Fruit fly (Drosophila melanogaster) whole organism, embryonic: Measurements from ENCODE around the gene CG17349.

Source experiments
- CG11247 ChIP-seq: fragments of 200-800 bp; sonication (Bioruptor generic); IDR thresholded peaks from 2 replicates; pipeline ENCODE4 v1.3.6; 2022; ENCODE audit warnings: missing biosample characterization, missing genetic modification characterization
- CG11398 ChIP-seq: fragments of 200-800 bp; sonication (Bioruptor generic); optimal IDR thresholded peaks from 2 replicates; lab custom pipeline; 2016; ENCODE audit warnings: missing biosample characterization, missing genetic modification characterization
- CG11696 ChIP-seq: fragments of 200-800 bp; sonication (Bioruptor generic); IDR thresholded peaks from 2 replicates; pipeline ENCODE4 v1.3.6; 2022; ENCODE audit warnings: missing biosample characterization, missing genetic modification characterization
- CG13296 ChIP-seq: fragments of 200-800 bp; sonication (Bioruptor generic); optimal IDR thresholded peaks from 3 replicates; lab custom pipeline; 2018; ENCODE audit warnings: missing biosample characterization, mild to moderate bottlenecking, missing genetic modification characterization
- CG15269 ChIP-seq: fragments of 200-800 bp; sonication (Bioruptor generic); optimal IDR thresholded peaks from 2 replicates; lab custom pipeline; 2018; ENCODE audit warnings: missing biosample characterization, mild to moderate bottlenecking, missing genetic modification characterization, moderate library complexity
- CG16863 ChIP-seq: fragments of 200-800 bp; sonication (Bioruptor generic); optimal IDR thresholded peaks from 3 replicates; lab custom pipeline; 2016; ENCODE audit warnings: missing biosample characterization, missing genetic modification characterization
- CG17912 ChIP-seq: fragments of 200-800 bp; sonication (Bioruptor generic); optimal IDR thresholded peaks from 2 replicates; lab custom pipeline; 2018; ENCODE audit warnings: missing biosample characterization, mild to moderate bottlenecking, missing genetic modification characterization
- CG1832 ChIP-seq: fragments of 200-800 bp; sonication (Bioruptor generic); optimal IDR thresholded peaks from 2 replicates; lab custom pipeline; 2017; ENCODE audit warnings: missing biosample characterization, mild to moderate bottlenecking, missing genetic modification characterization, inconsistent platforms
- CG18476 ChIP-seq: fragments of 200-800 bp; sonication (Bioruptor generic); optimal IDR thresholded peaks from 2 replicates; lab custom pipeline; 2016; ENCODE audit warnings: missing biosample characterization, mild to moderate bottlenecking, missing genetic modification characterization
- CG31224 ChIP-seq: fragments of 200-800 bp; sonication (Bioruptor generic); IDR thresholded peaks from 2 replicates; pipeline ENCODE4 v1.3.6; 2022; ENCODE audit warnings: missing biosample characterization, missing genetic modification characterization
- CG3847 ChIP-seq: fragments of 200-800 bp; sonication (Bioruptor generic); IDR thresholded peaks from 2 replicates; pipeline ENCODE4 v1.3.6; 2022; ENCODE audit warnings: missing biosample characterization, missing genetic modification characterization
- CG42726 ChIP-seq: fragments of 200-800 bp; sonication (Bioruptor generic); IDR thresholded peaks from 2 replicates; pipeline ENCODE4 v1.3.6; 2022; ENCODE audit warnings: missing biosample characterization, missing genetic modification characterization; ENCODE audit not compliant: partially characterized antibody
- CG4404 ChIP-seq: fragments of 200-800 bp; sonication (Bioruptor generic); IDR thresholded peaks from 2 replicates; pipeline ENCODE4 v1.3.6; 2022; ENCODE audit warnings: missing biosample characterization, missing genetic modification characterization
- CG6765 ChIP-seq: fragments of 200-800 bp; sonication (Bioruptor generic); optimal IDR thresholded peaks from 3 replicates; lab custom pipeline; 2017; ENCODE audit warnings: missing biosample characterization, mild to moderate bottlenecking, missing genetic modification characterization
- CG7786 ChIP-seq: fragments of 200-800 bp; sonication (Bioruptor generic); optimal IDR thresholded peaks from 2 replicates; lab custom pipeline; 2016; ENCODE audit warnings: missing biosample characterization, missing genetic modification characterization
- CG8765 ChIP-seq: fragments of 200-800 bp; sonication (Bioruptor generic); IDR thresholded peaks from 2 replicates; pipeline ENCODE4 v1.3.6; 2022; ENCODE audit warnings: missing biosample characterization, missing genetic modification characterization
- CG8924 ChIP-seq: fragments of 200-800 bp; optimal IDR thresholded peaks from 3 replicates; lab custom pipeline; 2019; ENCODE audit warnings: missing biosample characterization, mild to moderate bottlenecking, missing genetic modification characterization, moderate library complexity
- Dfd ChIP-seq, 2 experiments: fragments of >200 bp; optimal IDR thresholded peaks; 2 replicates each; lab custom pipeline; 2017; ENCODE audit warnings: missing biosample characterization in 2 of 2, missing genetic modification characterization in 2 of 2
- Doc3 ChIP-seq: fragments of 200-800 bp; sonication (Bioruptor generic); IDR thresholded peaks from 3 replicates; pipeline ENCODE4 v1.3.6; 2022; ENCODE audit warnings: missing biosample characterization, missing genetic modification characterization; ENCODE audit not compliant: partially characterized antibody
- Ets65A ChIP-seq: fragments of 200-800 bp; sonication (Bioruptor generic); peaks from one replicate; lab custom pipeline; 2016; ENCODE audit warnings: missing biosample characterization, missing genetic modification characterization
- Gsc ChIP-seq: fragments of 200-800 bp; sonication (Bioruptor generic); IDR thresholded peaks from 2 replicates; pipeline ENCODE4 v1.3.6; 2022; ENCODE audit warnings: missing biosample characterization, missing genetic modification characterization
- HLH3B ChIP-seq: fragments of 200-800 bp; sonication (Bioruptor generic); IDR thresholded peaks from 2 replicates; pipeline ENCODE4 v1.3.6; 2022; ENCODE audit warnings: missing biosample characterization, missing genetic modification characterization
- Hmx ChIP-seq: fragments of 200-800 bp; sonication (Bioruptor generic); optimal IDR thresholded peaks from 2 replicates; lab custom pipeline; 2016; ENCODE audit warnings: missing biosample characterization, missing genetic modification characterization
- Hr39 ChIP-seq: fragments of >200 bp; optimal IDR thresholded peaks from 2 replicates; lab custom pipeline; 2017
- Lpt ChIP-seq: fragments of >200 bp; optimal IDR thresholded peaks from 2 replicates; lab custom pipeline; 2018; ENCODE audit warnings: missing biosample characterization, missing genetic modification characterization
- Meics ChIP-seq: fragments of 200-800 bp; sonication (Bioruptor generic); optimal IDR thresholded peaks from 2 replicates; lab custom pipeline; 2017; ENCODE audit warnings: missing biosample characterization, mild to moderate bottlenecking, missing genetic modification characterization
- NFAT ChIP-seq: fragments of 200-800 bp; sonication (Bioruptor generic); IDR thresholded peaks from 2 replicates; pipeline ENCODE4 v1.3.6; 2022; ENCODE audit warnings: missing biosample characterization, missing genetic modification characterization
- Nf-YB ChIP-seq: fragments of 200-800 bp; sonication (Bioruptor generic); optimal IDR thresholded peaks from 3 replicates; lab custom pipeline; 2019; ENCODE audit warnings: missing biosample characterization, mild to moderate bottlenecking, missing genetic modification characterization, moderate library complexity
- PHDP ChIP-seq: fragments of 200-800 bp; sonication (Bioruptor generic); optimal IDR thresholded peaks from 3 replicates; lab custom pipeline; 2018; ENCODE audit warnings: missing biosample characterization, mild to moderate bottlenecking, missing genetic modification characterization, moderate library complexity
- Sox102F ChIP-seq: fragments of 200-800 bp; sonication (Bioruptor generic); optimal IDR thresholded peaks from 2 replicates; lab custom pipeline; 2018; ENCODE audit warnings: missing biosample characterization, mild to moderate bottlenecking, missing genetic modification characterization, moderate library complexity
- Xbp1 ChIP-seq: fragments of 200-800 bp; sonication (Bioruptor generic); optimal IDR thresholded peaks from 3 replicates; lab custom pipeline; 2016; ENCODE audit warnings: missing biosample characterization, mild to moderate bottlenecking, missing genetic modification characterization
- amos ChIP-seq: fragments of 200-800 bp; sonication (Bioruptor generic); IDR thresholded peaks from 2 replicates; pipeline ENCODE4 v1.3.6; 2022; ENCODE audit warnings: missing biosample characterization, missing genetic modification characterization; ENCODE audit not compliant: partially characterized antibody
- ase ChIP-seq: fragments of 200-800 bp; sonication (Bioruptor generic); IDR thresholded peaks from 3 replicates; pipeline ENCODE4 v1.3.6; 2022; ENCODE audit warnings: missing biosample characterization, missing genetic modification characterization
- br ChIP-seq: fragments of >200 bp; optimal IDR thresholded peaks from 2 replicates; lab custom pipeline; 2017
- cg ChIP-seq: fragments of 200-800 bp; sonication (Bioruptor generic); optimal IDR thresholded peaks from 3 replicates; lab custom pipeline; 2019; ENCODE audit warnings: missing biosample characterization, mild to moderate bottlenecking, missing genetic modification characterization, moderate library complexity
- da ChIP-seq: fragments of 200-800 bp; sonication (Bioruptor generic); optimal IDR thresholded peaks from 2 replicates; lab custom pipeline; 2016; ENCODE audit warnings: missing biosample characterization, missing genetic modification characterization
- fd102C ChIP-seq: fragments of 200-800 bp; sonication (Bioruptor generic); optimal IDR thresholded peaks from 2 replicates; lab custom pipeline; 2018; ENCODE audit warnings: missing biosample characterization, mild to moderate bottlenecking, missing genetic modification characterization, moderate library complexity
- gro ChIP-seq: fragments of 200-800 bp; sonication (Bioruptor generic); optimal IDR thresholded peaks from 2 replicates; lab custom pipeline; 2016; ENCODE audit warnings: missing biosample characterization, missing genetic modification characterization
- ken ChIP-seq: fragments of 200-800 bp; sonication (Bioruptor generic); IDR thresholded peaks from 3 replicates; pipeline ENCODE4 v1.3.6; 2022; ENCODE audit warnings: missing biosample characterization, missing genetic modification characterization
- knrl ChIP-seq: fragments of 200-800 bp; sonication (Bioruptor generic); IDR thresholded peaks from 3 replicates; pipeline ENCODE4 v1.3.6; 2022; ENCODE audit warnings: missing biosample characterization, missing genetic modification characterization; ENCODE audit not compliant: partially characterized antibody
- lab ChIP-seq: fragments of 200-800 bp; sonication (Bioruptor generic); optimal IDR thresholded peaks from 3 replicates; lab custom pipeline; 2017; ENCODE audit warnings: missing biosample characterization, missing genetic modification characterization, mild to moderate bottlenecking, moderate library complexity, missing genetic modification reagents
- nerfin-1 ChIP-seq: fragments of 200-800 bp; sonication (Bioruptor generic); optimal IDR thresholded peaks from 3 replicates; lab custom pipeline; 2019; ENCODE audit warnings: missing biosample characterization, mild to moderate bottlenecking, missing genetic modification characterization, moderate library complexity
- org-1 ChIP-seq: fragments of 200-800 bp; sonication (Bioruptor generic); optimal IDR thresholded peaks from 2 replicates; lab custom pipeline; 2017; ENCODE audit warnings: missing biosample characterization, missing genetic modification characterization
- pan ChIP-seq, 4 experiments: fragments of >200 bp in 3 of 4; fragments of 200-800 bp in 1 of 4; sonication (Bioruptor generic) in 1 of 4; optimal IDR thresholded peaks in 3 of 4; IDR thresholded peaks in 1 of 4; 2 replicates each; pipeline versions ENCODE4 v1.3.6 to Lab custom; 2017 to 2022; ENCODE audit warnings: missing biosample characterization in 2 of 4, missing genetic modification characterization in 2 of 4, mixed read lengths in 1 of 4
- pb ChIP-seq: fragments of 200-800 bp; sonication (Bioruptor generic); optimal IDR thresholded peaks from 3 replicates; lab custom pipeline; 2016; ENCODE audit warnings: missing biosample characterization, missing genetic modification characterization
- pnt ChIP-seq: fragments of 200-800 bp; sonication (Bioruptor generic); optimal IDR thresholded peaks from 3 replicates; lab custom pipeline; 2016; ENCODE audit warnings: missing biosample characterization, missing genetic modification characterization
- sens ChIP-seq: fragments of 200-800 bp; sonication (Bioruptor generic); peaks from one replicate; lab custom pipeline; 2016; ENCODE audit warnings: missing biosample characterization, missing genetic modification characterization
- sisA ChIP-seq: fragments of 200-800 bp; sonication (Bioruptor generic); IDR thresholded peaks from 2 replicates; pipeline ENCODE4 v1.3.6; 2022; ENCODE audit warnings: missing biosample characterization, missing genetic modification characterization
- slou ChIP-seq: fragments of 200-800 bp; sonication (Bioruptor generic); optimal IDR thresholded peaks from 3 replicates; lab custom pipeline; 2016; ENCODE audit warnings: missing biosample characterization, missing genetic modification characterization
- trh ChIP-seq: fragments of 200-800 bp; sonication (Bioruptor generic); optimal IDR thresholded peaks from 2 replicates; lab custom pipeline; 2016; ENCODE audit warnings: missing biosample characterization, missing genetic modification characterization
- wor ChIP-seq: fragments of 200-800 bp; sonication (Bioruptor generic); IDR thresholded peaks from 2 replicates; pipeline ENCODE4 v1.3.6; 2022; ENCODE audit warnings: missing biosample characterization, missing genetic modification characterization
- zfh2 ChIP-seq: fragments of 200-800 bp; sonication (Bioruptor generic); optimal IDR thresholded peaks from 2 replicates; lab custom pipeline; 2016; ENCODE audit warnings: missing biosample characterization, missing genetic modification characterization

CG17349 gene

DNA sequence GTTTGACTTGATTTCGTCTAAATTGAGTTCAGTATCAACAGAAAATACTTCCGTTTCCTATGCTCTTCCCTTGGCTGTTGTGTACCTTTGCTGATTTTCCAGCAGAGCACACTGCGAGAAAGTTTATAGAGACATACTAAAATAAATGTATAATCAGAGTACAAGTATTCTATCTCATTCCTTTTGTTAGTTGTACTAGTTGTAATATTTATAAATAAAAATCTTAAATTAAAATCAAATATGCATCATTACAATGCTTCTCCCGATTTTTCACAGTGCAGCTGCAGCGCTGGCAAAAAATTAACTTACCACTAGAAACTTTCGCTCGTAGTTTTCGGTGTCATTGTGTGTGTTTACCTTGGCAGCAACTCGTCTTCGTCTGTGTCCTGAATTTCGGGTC is 35.2 kb upstream of the CG17349 start (continued):
- TF ChIP-seq CG11696 (GFP tag; lab: Robert Waterston, UW): no peak
- no peak for TF ChIP-seq Gsc (GFP tag; lab: Robert Waterston, UW)
- peak; percentile 10 for TF ChIP-seq CG6765
- TF ChIP-seq trh (GFP tag; lab: Kevin White, UChicago): no peak
- no peak for TF ChIP-seq CG1832
- TF ChIP-seq cg (GFP tag; lab: Kevin White, UChicago): no peak
- peak; percentile 57 for TF ChIP-seq Sox102F (GFP tag; lab: Kevin White, UChicago)
- peak; percentile 17 for TF ChIP-seq CG13296 (GFP tag; lab: Kevin White, UChicago)
- TF ChIP-seq Nf-YB: peak; percentile 18
- TF ChIP-seq CG8765 (GFP tag; lab: Robert Waterston, UW): peak; percentile 54; the same call in 1 of the 2 replicates
- no peak for TF ChIP-seq NFAT (GFP tag; lab: Robert Waterston, UW)
- TF ChIP-seq sens (GFP tag; lab: Kevin White, UChicago): peak; percentile 88
- TF ChIP-seq ken (GFP tag; lab: Robert Waterston, UW): peak; percentile 52; the same call in 1 of the 3 replicates
- peak; percentile 22 for TF ChIP-seq slou (GFP tag; lab: Kevin White, UChicago)
- peak; percentile 33 for TF ChIP-seq nerfin-1
- TF ChIP-seq pan (optimal IDR thresholded peaks at IDR 0.05; lab: Kevin White, UChicago): no peak
- peak in 1 of 2 experiments; percentile 60 for TF ChIP-seq pan (GFP tag; optimal IDR thresholded peaks at IDR 0.05 in 1 of 2, IDR thresholded peaks at IDR 0.05 in 1 of 2)
- no peak for TF ChIP-seq CG31224 (GFP tag; lab: Robert Waterston, UW)
- no peak for TF ChIP-seq wor (GFP tag; lab: Robert Waterston, UW)
- peak; percentile 66 for TF ChIP-seq CG8924 (tag; lab: Kevin White, UChicago)
- TF ChIP-seq Xbp1 (GFP tag; lab: Kevin White, UChicago): peak; percentile 57
- TF ChIP-seq ase: 0 out of 3 replicates have a peak, but pooled peaks have one; percentile 43
- no peak for TF ChIP-seq CG11398
- TF ChIP-seq Meics (GFP tag; lab: Kevin White, UChicago): peak; percentile 53
- no peak for TF ChIP-seq Lpt
- peak; percentile 21 for TF ChIP-seq CG15269 (tag; lab: Kevin White, UChicago)
- 0 out of 2 replicates have a peak, but pooled peaks have one; percentile 25 for TF ChIP-seq CG3847 (GFP tag; lab: Robert Waterston, UW)
- TF ChIP-seq PHDP (tag; lab: Kevin White, UChicago): peak; percentile 53
- TF ChIP-seq org-1: peak; percentile 38
- peak; percentile 67 for TF ChIP-seq lab (GFP tag; lab: Kevin White, UChicago)
- TF ChIP-seq CG42726: no peak; the same call in 1 of the 2 replicates
- TF ChIP-seq Hr39 (lab: Kevin White, UChicago): no peak
- no peak for TF ChIP-seq Doc3 (GFP tag; lab: Robert Waterston, UW)
- TF ChIP-seq knrl: no peak
- TF ChIP-seq pnt (GFP tag; lab: Kevin White, UChicago): peak; percentile 32
- TF ChIP-seq Dfd (GFP tag; optimal IDR thresholded peaks at IDR 0.05; lab: Kevin White, UChicago): no peak
- no peak for TF ChIP-seq br (lab: Kevin White, UChicago)
- TF ChIP-seq CG7786: no peak
- no peak for TF ChIP-seq Hmx (GFP tag; lab: Kevin White, UChicago)
- TF ChIP-seq Ets65A (GFP tag; lab: Kevin White, UChicago): peak; percentile 76
- TF ChIP-seq sisA: peak; percentile 36; the same call in 1 of the 2 replicates
- no peak for TF ChIP-seq da
- peak; percentile 70 for TF ChIP-seq fd102C (GFP tag; lab: Kevin White, UChicago)
- peak; percentile 14 for TF ChIP-seq CG18476 (GFP tag; lab: Kevin White, UChicago)
- TF ChIP-seq CG4404 (GFP tag; lab: Robert Waterston, UW): peak; percentile 73
- no peak for TF ChIP-seq pb (GFP tag; lab: Kevin White, UChicago)
- TF ChIP-seq HLH3B: peak; percentile 62
- no peak for TF ChIP-seq amos (GFP tag; lab: Robert Waterston, UW)
- TF ChIP-seq zfh2 (GFP tag; lab: Kevin White, UChicago): peak; percentile 20
- TF ChIP-seq gro (GFP tag; lab: Kevin White, UChicago): no peak
- no peak for TF ChIP-seq CG17912 (GFP tag; lab: Kevin White, UChicago)
- TF ChIP-seq CG16863 (GFP tag; lab: Kevin White, UChicago): peak; percentile 29
- no peak for TF ChIP-seq CG11247 (GFP tag; lab: Robert Waterston, UW)
